Fruit fly (Drosophila melanogaster): Measurements from ENCODE around the gene CG13004.

Gene CG13004

dm6 chrX:16811213-16811749 lies 24.0 kb downstream of the CG13004 start, which contains the start of gene CG4829:
TSS of gene CG4829 (plus strand) at chrX:16811699.
- TF ChIP-seq CG17801 (GFP tag; optimal IDR thresholded peaks at IDR 0.05; ENCODE audit: partially characterized antibody) = peak; percentile 37

DNA sequence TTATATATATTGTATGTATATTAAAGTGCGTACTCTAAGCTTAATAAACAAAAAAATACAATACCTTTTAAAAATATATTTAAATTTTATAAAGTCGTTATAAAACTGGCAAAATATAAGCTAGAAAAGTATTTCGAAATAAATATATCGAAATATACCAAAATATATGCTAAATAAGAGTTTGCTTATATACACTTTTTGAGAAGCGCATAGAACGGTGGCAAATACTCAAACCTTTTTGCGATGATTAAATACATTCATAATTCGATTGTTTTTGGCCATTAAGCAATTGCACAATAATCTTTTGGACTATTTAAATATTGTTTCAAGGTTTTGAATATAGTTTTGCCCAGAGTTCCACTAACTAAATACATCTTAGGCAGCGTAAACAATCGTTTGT lies 26.2 kb downstream of the CG13004 start:
- no peak for TF ChIP-seq CG17801 (GFP tag; optimal IDR thresholded peaks at IDR 0.05; ENCODE audit: partially characterized antibody)

DNA sequence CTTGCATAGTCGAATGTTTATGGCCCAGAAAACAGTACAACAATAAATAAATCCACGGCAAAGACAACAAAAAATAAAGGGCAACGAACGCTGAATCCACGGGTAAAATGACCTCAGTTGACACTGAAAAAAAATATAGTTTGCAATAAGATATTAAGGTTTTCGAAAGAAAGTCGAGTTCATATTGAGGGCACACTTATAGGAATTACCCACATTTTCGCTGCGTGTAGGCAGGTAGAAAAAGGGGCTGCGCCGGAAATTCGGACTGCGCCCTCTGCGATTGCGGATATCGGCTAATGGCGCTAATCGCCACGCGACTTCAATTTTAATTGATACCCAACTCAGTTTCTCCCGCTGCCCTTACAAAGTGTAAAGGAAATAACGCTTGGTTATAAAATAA lies 26.7 kb downstream of the CG13004 start:
- no peak for TF ChIP-seq CG17801 (GFP tag; optimal IDR thresholded peaks at IDR 0.05; ENCODE audit: partially characterized antibody)

DNA sequence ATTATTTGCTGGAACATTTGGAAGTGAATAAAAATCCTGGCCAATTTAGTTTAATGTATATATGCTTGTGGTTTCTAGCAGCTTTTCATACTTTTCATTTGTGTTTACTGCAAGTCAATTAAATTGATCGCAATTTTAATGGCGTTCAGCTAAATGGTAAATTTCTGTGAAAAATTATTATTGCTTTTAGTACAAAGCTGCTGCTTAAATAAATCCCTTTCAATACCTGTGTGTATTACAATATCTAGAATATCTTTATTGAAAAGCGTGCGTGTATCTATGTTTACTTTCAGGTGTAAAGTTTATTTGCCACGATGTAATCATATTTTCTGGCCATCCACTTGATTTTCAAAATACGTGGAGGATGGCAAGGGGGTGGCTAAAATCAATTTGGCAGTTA lies 29.6 kb downstream of the CG13004 start, which contains the start of gene ppk28:
Gene ppk28, plus strand, starts transcription at position 301 of the 400 bp plus-strand sequence.
- TF ChIP-seq CG17801 (GFP tag; optimal IDR thresholded peaks at IDR 0.05; ENCODE audit: partially characterized antibody) = no peak

dm6 chrX:16803299-16803698 lies 32.0 kb downstream of the CG13004 start, which contains the start of the genes Rai1 and CG13005:
TSS of gene Rai1 (minus strand) at chrX:16803344.
TSS of gene CG13005 (plus strand) at chrX:16803650.
- peak; percentile 46 for TF ChIP-seq CG17801 (GFP tag; optimal IDR thresholded peaks at IDR 0.05; ENCODE audit: partially characterized antibody)

dm6 chrX:16800530-16801027 lies 34.7 kb downstream of the CG13004 start, which contains the start of the genes CG9132 and CG4789:
TSS of gene CG9132 (minus strand) at chrX:16800710.
TSS of gene CG4789 (plus strand) at chrX:16800930.
- no peak for TF ChIP-seq CG17801 (GFP tag; optimal IDR thresholded peaks at IDR 0.05; ENCODE audit: partially characterized antibody)

- TF ChIP-seq CG17801 (GFP tag; optimal IDR thresholded peaks at IDR 0.05; ENCODE audit: partially characterized antibody) = no peak
Measured at dm6 chrX:16799914-16800313, 35.4 kb downstream of the CG13004 start.

DNA sequence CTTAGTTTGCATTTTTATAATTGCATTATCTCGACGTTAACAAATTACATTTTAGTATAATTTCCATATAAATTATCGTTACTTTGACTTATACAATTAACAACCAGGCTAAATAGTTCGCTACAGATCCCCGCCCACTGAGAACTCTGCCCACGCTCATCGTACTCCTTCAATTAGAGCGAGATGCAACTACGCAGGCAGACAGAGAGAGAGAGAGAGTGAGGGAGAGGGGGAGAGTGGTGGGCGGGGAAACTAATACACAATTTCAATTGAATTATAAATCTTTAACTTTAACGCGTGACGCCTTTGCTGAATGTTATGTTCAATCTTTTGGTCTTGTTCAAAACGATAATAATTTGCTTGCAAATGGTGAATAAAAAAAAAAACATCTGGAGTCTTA lies 37.2 kb downstream of the CG13004 start:
- TF ChIP-seq CG17801 (GFP tag; optimal IDR thresholded peaks at IDR 0.05; ENCODE audit: partially characterized antibody) = no peak

DNA sequence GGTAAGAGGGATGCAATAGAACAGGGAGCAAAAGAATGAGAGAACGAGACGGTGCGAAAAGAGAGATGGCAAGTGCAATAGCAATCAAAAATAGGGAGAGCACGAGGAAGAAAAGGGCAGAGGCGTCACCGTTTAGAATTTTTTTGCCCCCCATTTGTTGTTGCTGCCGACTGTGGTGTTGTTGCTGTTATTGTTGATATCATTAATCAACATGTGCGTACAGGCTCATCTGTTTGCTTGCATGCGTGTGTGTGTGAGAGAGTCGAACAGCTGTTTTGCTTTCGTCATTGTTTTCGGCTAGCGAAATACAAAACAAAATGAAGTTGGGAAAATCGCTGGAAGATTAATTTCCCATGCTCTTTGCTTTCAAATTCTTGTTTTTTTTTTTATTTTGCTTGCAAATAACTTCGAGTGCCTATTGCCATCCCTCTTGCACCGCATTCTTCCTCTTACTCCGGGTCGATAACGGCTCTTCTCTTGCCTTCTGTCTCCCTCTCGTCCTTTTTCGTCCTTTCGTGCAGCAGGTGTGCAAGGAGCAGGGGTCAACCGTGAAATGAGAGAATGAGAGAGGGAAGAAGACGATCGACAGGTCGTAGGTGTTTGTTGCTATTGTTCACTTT lies 42.1 kb downstream of the CG13004 start:
- no peak for TF ChIP-seq CG17801 (GFP tag; optimal IDR thresholded peaks at IDR 0.05; ENCODE audit: partially characterized antibody)

- TF ChIP-seq CG17801 (GFP tag; optimal IDR thresholded peaks at IDR 0.05; ENCODE audit: partially characterized antibody) = peak; percentile 1
Measured at dm6 chrX:16791920-16792829, 43.1 kb downstream of the CG13004 start, which contains the start of gene CG4768. TSS of gene CG4768 (plus strand) at chrX:16792119.

- TF ChIP-seq CG17801 (GFP tag; optimal IDR thresholded peaks at IDR 0.05; ENCODE audit: partially characterized antibody) = no peak
Measured at dm6 chrX:16791058-16791457, 44.3 kb downstream of the CG13004 start, which contains the start of gene Rrp45. TSS of gene Rrp45 (minus strand) at chrX:16791266.

DNA sequence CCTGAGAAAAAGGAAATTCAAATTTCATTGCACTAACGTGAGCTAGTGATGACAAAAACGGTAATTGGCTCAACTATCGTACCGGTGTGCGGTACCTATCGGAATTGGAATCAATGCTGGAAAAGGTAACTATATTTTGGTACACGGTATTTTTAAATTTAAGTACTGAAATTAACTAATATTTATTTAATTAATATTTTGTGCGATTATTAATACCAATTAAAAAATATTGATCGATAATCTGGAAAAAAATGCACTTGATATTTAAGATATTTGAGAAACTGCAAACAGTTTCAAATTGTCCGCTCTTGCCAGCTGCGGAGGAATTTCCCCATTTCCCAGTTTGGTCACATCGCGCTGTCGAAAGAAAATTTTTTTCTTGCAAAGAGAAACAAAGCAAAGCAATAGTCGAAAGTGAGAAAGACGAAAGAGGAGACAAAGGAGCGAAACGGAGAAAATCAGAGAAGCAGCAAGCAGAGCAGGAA lies 47.9 kb downstream of the CG13004 start:
- TF ChIP-seq CG17801 (GFP tag; optimal IDR thresholded peaks at IDR 0.05; ENCODE audit: partially characterized antibody) = no peak

DNA sequence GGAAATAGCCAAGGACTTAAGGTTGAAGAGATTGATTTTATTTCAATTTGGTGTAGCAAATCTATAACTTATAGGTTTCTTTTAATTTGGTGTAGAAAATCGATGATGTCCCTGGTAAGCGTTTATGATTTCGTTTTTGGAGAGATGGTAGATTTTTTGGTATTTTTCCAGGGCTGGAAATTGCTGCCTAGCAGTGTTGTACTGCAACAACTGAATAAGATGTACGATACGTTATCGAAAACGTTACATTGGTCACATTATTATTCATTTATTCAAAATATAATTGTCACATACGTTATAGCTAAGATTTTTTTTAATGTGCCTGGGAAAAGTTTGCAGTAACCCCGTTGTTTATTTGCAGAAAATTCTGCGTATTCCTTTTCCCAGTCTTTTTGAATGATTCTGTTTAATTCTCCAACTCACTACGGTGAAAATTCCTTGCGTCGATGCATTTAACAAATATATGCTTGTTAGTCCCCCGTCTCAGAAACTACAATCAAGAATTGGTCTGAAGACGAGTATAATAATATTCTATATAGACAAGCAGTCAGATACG lies 48.4 kb downstream of the CG13004 start, which contains the start of the genes CG9609 and Sap30:
Gene CG9609, minus strand, starts transcription at position 149 of the 556 bp plus-strand sequence.
Gene Sap30, plus strand, starts transcription at position 424 of the 556 bp plus-strand sequence.
- no peak for TF ChIP-seq CG17801 (GFP tag; optimal IDR thresholded peaks at IDR 0.05; ENCODE audit: partially characterized antibody)

DNA sequence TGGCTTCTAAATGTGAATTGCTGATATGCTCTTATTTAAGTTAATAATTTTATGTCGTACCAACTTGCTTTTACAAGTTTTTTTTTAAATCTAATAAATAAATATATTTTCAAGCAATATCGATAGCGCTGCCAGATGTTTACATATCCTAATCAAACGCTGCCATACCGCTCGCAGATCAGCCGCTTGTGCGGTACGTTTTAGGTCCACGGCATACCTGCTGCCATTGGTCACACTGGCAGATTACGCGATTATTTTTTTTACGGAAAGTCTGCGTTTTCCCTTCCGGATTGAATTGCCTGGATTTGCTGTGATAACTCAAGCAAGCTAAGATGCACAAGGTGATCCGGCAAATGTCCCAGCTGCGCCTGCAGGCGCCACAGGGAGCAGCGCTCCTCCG lies 51.6 kb downstream of the CG13004 start, which contains the start of gene mRpL22:
Gene mRpL22, plus strand, starts transcription at position 191 of the 400 bp plus-strand sequence.
- TF ChIP-seq CG17801 (GFP tag; optimal IDR thresholded peaks at IDR 0.05; ENCODE audit: partially characterized antibody) = no peak

All from ovary, adult (tissue).